Worm (Caenorhabditis elegans): ENCODE measurements around the gene Y37E11B.7.

DNA sequence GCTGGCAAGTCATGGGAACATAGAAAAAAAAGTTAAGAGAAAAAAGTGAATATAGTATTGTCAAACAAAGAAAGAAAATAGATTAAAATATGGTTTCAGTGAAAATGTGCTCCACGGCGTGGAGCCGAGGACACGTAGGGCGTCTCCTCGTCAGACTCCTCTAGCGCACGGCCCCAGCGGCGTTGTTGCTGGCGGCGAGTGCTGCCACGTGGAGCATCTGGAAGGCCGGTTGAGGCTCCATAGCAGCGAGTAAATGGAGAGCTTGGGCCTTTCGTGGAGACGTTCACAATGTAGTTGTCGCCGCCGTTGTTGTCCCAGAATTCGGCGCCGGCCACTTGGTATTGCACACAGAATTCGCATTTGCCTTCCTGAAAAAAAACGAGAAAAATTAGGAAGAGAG lies 45.5 kb upstream of the Y37E11B.7 start:
- TF ChIP-seq B0336.3 (GFP tag; IDR thresholded peaks at IDR 0.05), result no peak
- no peak for TF ChIP-seq chd-7 (tag; optimal IDR thresholded peaks at IDR 0.05)
- TF ChIP-seq athp-1 (tag; optimal IDR thresholded peaks at IDR 0.05), result no peak
- TF ChIP-seq gei-17 (GFP tag; optimal IDR thresholded peaks at IDR 0.05), result no peak
